Worm (Caenorhabditis elegans) whole organism, early embryonic: ENCODE measurements around the gene inos-1.

Source experiments
- aly-1 ChIP-seq: sonication (generic microtip); optimal IDR thresholded peaks from 2 replicates; lab custom pipeline; 2016; ENCODE audit warnings: missing genetic modification characterization, missing compliant biosample characterization
- ama-1 ChIP-seq: fragments of 150-350 bp; optimal IDR thresholded peaks from 2 replicates; lab custom pipeline; 2014
- ceh-13 ChIP-seq: fragments of 200-800 bp; sonication (Bioruptor generic); optimal IDR thresholded peaks from 2 replicates; lab custom pipeline; 2018; ENCODE audit warnings: mild to moderate bottlenecking, missing genetic modification characterization, missing compliant biosample characterization
- ets-7 ChIP-seq: sonication (generic microtip); optimal IDR thresholded peaks from 2 replicates; lab custom pipeline; 2016; ENCODE audit warnings: missing genotype, missing genetic modification characterization, missing compliant biosample characterization
- hmbx-1 ChIP-seq: sonication (generic microtip); optimal IDR thresholded peaks from 2 replicates; lab custom pipeline; 2016; ENCODE audit warnings: mild to moderate bottlenecking, missing genetic modification characterization, missing compliant biosample characterization
- hnd-1 ChIP-seq: sonication (generic microtip); optimal IDR thresholded peaks from 2 replicates; lab custom pipeline; 2016; ENCODE audit warnings: missing genetic modification characterization, missing compliant biosample characterization
- pes-1 ChIP-seq: fragments of 200-800 bp; sonication (Bioruptor generic); IDR thresholded peaks from 2 replicates; pipeline ENCODE4 v1.3.6; 2022; ENCODE audit warnings: missing genetic modification reagents, missing genetic modification characterization, missing compliant biosample characterization
- tbx-11 ChIP-seq: fragments of 200-800 bp; sonication (Bioruptor generic); IDR thresholded peaks from 2 replicates; pipeline ENCODE4 v1.3.6; 2022; ENCODE audit warnings: missing genetic modification characterization, missing compliant biosample characterization

DNA sequence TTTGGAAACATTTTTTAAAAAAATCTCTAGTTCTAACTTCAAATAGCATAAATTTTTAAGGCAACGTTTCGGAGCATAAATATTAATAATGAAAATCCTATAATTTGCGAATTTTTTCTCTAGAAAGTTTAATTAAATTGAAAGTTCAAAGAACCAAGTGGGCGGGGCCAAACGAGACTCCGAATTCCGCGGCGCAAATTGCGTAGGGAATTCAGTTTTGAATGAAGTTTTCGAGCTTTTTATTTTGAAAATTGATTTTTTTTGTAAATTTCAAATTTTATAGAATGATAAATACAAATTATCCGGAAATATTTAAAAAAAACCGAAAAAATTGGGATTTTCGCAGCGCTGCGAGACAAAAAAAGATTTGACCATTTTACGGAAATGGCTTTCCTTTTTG, 20.7 kb upstream of the inos-1 start:
- TF ChIP-seq hmbx-1 (tag; lab: Kevin White, UChicago) (no peak), ceh-13 (GFP tag; lab: Kevin White, UChicago) (no peak), ama-1 (no peak), ets-7 (no peak), tbx-11 (GFP tag; lab: Robert Waterston, UW) (no peak), hnd-1 (tag; lab: Kevin White, UChicago) (no peak), aly-1 (tag; lab: Kevin White, UChicago) (no peak), pes-1 (GFP tag; lab: Robert Waterston, UW) (no peak)
